Fruit fly (Drosophila melanogaster) whole organism, embryonic: Measurements from ENCODE around the gene dia.

Experiments
- Abd-B ChIP-seq: fragments of 200-800 bp; sonication (Bioruptor generic); optimal IDR thresholded peaks from 2 replicates; lab custom pipeline; 2018; ENCODE audit warnings: missing biosample characterization, mild to moderate bottlenecking, missing genetic modification characterization, moderate library complexity
- Adf1 ChIP-seq: fragments of 200-800 bp; sonication (Bioruptor generic); IDR thresholded peaks from 2 replicates; pipeline ENCODE4 v1.3.6; 2022; ENCODE audit warnings: missing biosample characterization, missing genetic modification characterization
- CG10274 ChIP-seq: fragments of 200-800 bp; sonication (Bioruptor generic); optimal IDR thresholded peaks from 3 replicates; lab custom pipeline; 2017; ENCODE audit warnings: missing biosample characterization, mild to moderate bottlenecking, missing genetic modification characterization
- CG12071 ChIP-seq: fragments of 200-800 bp; sonication (Bioruptor generic); optimal IDR thresholded peaks from 3 replicates; lab custom pipeline; 2018; ENCODE audit warnings: missing biosample characterization, mild to moderate bottlenecking, missing genetic modification characterization
- CG12104 ChIP-seq: fragments of 200-800 bp; sonication (Bioruptor generic); optimal IDR thresholded peaks from 3 replicates; lab custom pipeline; 2016; ENCODE audit warnings: missing biosample characterization, missing genetic modification characterization
- CG12299 ChIP-seq: fragments of 200-800 bp; sonication (Bioruptor generic); optimal IDR thresholded peaks from 2 replicates; lab custom pipeline; 2018; ENCODE audit warnings: missing biosample characterization, mild to moderate bottlenecking, missing genetic modification characterization
- CG1233 ChIP-seq: fragments of 200-800 bp; sonication (Bioruptor generic); optimal IDR thresholded peaks from 4 replicates; lab custom pipeline; 2018; ENCODE audit warnings: missing biosample characterization, mild to moderate bottlenecking, missing genetic modification characterization
- CG13624 ChIP-seq: fragments of 200-800 bp; sonication (Bioruptor generic); optimal IDR thresholded peaks from 2 replicates; lab custom pipeline; 2016; ENCODE audit warnings: missing biosample characterization, missing genetic modification characterization
- CG13775 ChIP-seq: fragments of 200-800 bp; sonication (Bioruptor generic); optimal IDR thresholded peaks from 3 replicates; lab custom pipeline; 2017; ENCODE audit warnings: missing biosample characterization, mild to moderate bottlenecking, missing genetic modification characterization
- CG14860 ChIP-seq: fragments of 200-800 bp; sonication (Bioruptor generic); IDR thresholded peaks from 3 replicates; pipeline ENCODE4 v1.3.6; 2022; ENCODE audit warnings: missing biosample characterization, missing genetic modification characterization; ENCODE audit not compliant: partially characterized antibody
- CG1647 ChIP-seq: fragments of 200-800 bp; sonication (Bioruptor generic); optimal IDR thresholded peaks from 3 replicates; lab custom pipeline; 2016; ENCODE audit warnings: missing biosample characterization, missing genetic modification characterization
- CG16863 ChIP-seq: fragments of 200-800 bp; sonication (Bioruptor generic); optimal IDR thresholded peaks from 3 replicates; lab custom pipeline; 2016; ENCODE audit warnings: missing biosample characterization, missing genetic modification characterization
- CG1792 ChIP-seq: fragments of 200-800 bp; sonication (Bioruptor generic); optimal IDR thresholded peaks from 2 replicates; lab custom pipeline; 2016; ENCODE audit warnings: missing biosample characterization, missing genetic modification characterization
- CG18599 ChIP-seq: fragments of 200-800 bp; sonication (Bioruptor generic); optimal IDR thresholded peaks from 3 replicates; lab custom pipeline; 2017; ENCODE audit warnings: missing biosample characterization, missing genetic modification characterization, mild to moderate bottlenecking, moderate library complexity, missing genetic modification reagents
- CG31365 ChIP-seq: fragments of 200-800 bp; sonication (Bioruptor generic); optimal IDR thresholded peaks from 2 replicates; lab custom pipeline; 2018; ENCODE audit warnings: missing biosample characterization, mild to moderate bottlenecking, missing genetic modification characterization
- CG32532 ChIP-seq: fragments of 200-800 bp; sonication (Bioruptor generic); IDR thresholded peaks from 2 replicates; pipeline ENCODE4 v1.3.6; 2022; ENCODE audit warnings: missing biosample characterization, missing genetic modification characterization
- CG3847 ChIP-seq: fragments of 200-800 bp; sonication (Bioruptor generic); IDR thresholded peaks from 2 replicates; pipeline ENCODE4 v1.3.6; 2022; ENCODE audit warnings: missing biosample characterization, missing genetic modification characterization
- CG42726 ChIP-seq: fragments of 200-800 bp; sonication (Bioruptor generic); IDR thresholded peaks from 2 replicates; pipeline ENCODE4 v1.3.6; 2022; ENCODE audit warnings: missing biosample characterization, missing genetic modification characterization; ENCODE audit not compliant: partially characterized antibody
- CG5245 ChIP-seq: fragments of 200-800 bp; sonication (Bioruptor generic); optimal IDR thresholded peaks from 3 replicates; lab custom pipeline; 2016; ENCODE audit warnings: missing biosample characterization, missing genetic modification characterization
- CG6791 ChIP-seq: fragments of 200-800 bp; sonication (Bioruptor generic); IDR thresholded peaks from 3 replicates; pipeline ENCODE4 v1.3.6; 2022; ENCODE audit warnings: missing biosample characterization, missing genetic modification characterization; ENCODE audit not compliant: partially characterized antibody
- CG7271 ChIP-seq: fragments of 200-800 bp; sonication (Bioruptor generic); optimal IDR thresholded peaks from 2 replicates; lab custom pipeline; 2018; ENCODE audit warnings: missing biosample characterization, mild to moderate bottlenecking, missing genetic modification characterization, moderate library complexity
- CG7987 ChIP-seq: fragments of 200-800 bp; sonication (Bioruptor generic); optimal IDR thresholded peaks from 2 replicates; lab custom pipeline; 2018; ENCODE audit warnings: missing biosample characterization, mild to moderate bottlenecking, missing genetic modification characterization, moderate library complexity
- CG9727 ChIP-seq: fragments of 200-800 bp; sonication (Bioruptor generic); optimal IDR thresholded peaks from 3 replicates; lab custom pipeline; 2017; ENCODE audit warnings: missing biosample characterization, mild to moderate bottlenecking, missing genetic modification characterization
- Dip3 ChIP-seq: fragments of 200-800 bp; sonication (Bioruptor generic); optimal IDR thresholded peaks from 3 replicates; lab custom pipeline; 2016; ENCODE audit warnings: missing biosample characterization, missing genetic modification characterization
- E2f1 ChIP-seq: fragments of 200-800 bp; sonication (Bioruptor generic); IDR thresholded peaks from 2 replicates; pipeline ENCODE4 v1.3.6; 2022; ENCODE audit warnings: missing biosample characterization, missing genetic modification characterization
- ERR ChIP-seq: fragments of 200-800 bp; sonication (Bioruptor generic); optimal IDR thresholded peaks from 2 replicates; lab custom pipeline; 2016; ENCODE audit warnings: missing biosample characterization, missing genetic modification characterization
- Elba2 ChIP-seq: fragments of 200-800 bp; sonication (Bioruptor generic); optimal IDR thresholded peaks from 3 replicates; lab custom pipeline; 2016; ENCODE audit warnings: missing biosample characterization, missing genetic modification characterization
- Fer1 ChIP-seq: fragments of 200-800 bp; sonication (Bioruptor generic); optimal IDR thresholded peaks from 2 replicates; lab custom pipeline; 2017; ENCODE audit warnings: missing biosample characterization, mild to moderate bottlenecking, missing genetic modification characterization
- Hey ChIP-seq: fragments of 200-800 bp; sonication (Bioruptor generic); optimal IDR thresholded peaks from 3 replicates; lab custom pipeline; 2018; ENCODE audit warnings: missing biosample characterization, mild to moderate bottlenecking, missing genetic modification characterization
- NK7.1 ChIP-seq: fragments of 200-800 bp; sonication (Bioruptor generic); optimal IDR thresholded peaks from 3 replicates; lab custom pipeline; 2016; ENCODE audit warnings: missing biosample characterization, missing genetic modification characterization
- Pdp1 ChIP-seq, 2 experiments: fragments of 200-800 bp; sonication (Bioruptor generic); optimal IDR thresholded peaks; 3 replicates each; lab custom pipeline; 2016; ENCODE audit warnings: missing biosample characterization in 2 of 2, missing genetic modification characterization in 2 of 2, mild to moderate bottlenecking in 1 of 2, moderate library complexity in 1 of 2
- Ptx1 ChIP-seq: fragments of 200-800 bp; sonication (Bioruptor generic); IDR thresholded peaks from 2 replicates; pipeline ENCODE4 v1.3.6; 2022; ENCODE audit warnings: missing biosample characterization, missing genetic modification characterization
- TFAM ChIP-seq: fragments of 200-800 bp; sonication (Bioruptor generic); optimal IDR thresholded peaks from 2 replicates; lab custom pipeline; 2017; ENCODE audit warnings: missing biosample characterization, missing genetic modification characterization, inconsistent platforms
- Trl ChIP-seq, 3 experiments: fragments of >200 bp in 2 of 3; fragments of 200-800 bp in 1 of 3; sonication (Bioruptor generic) in 1 of 3; optimal IDR thresholded peaks; 2 replicates in 1 of 3; 3 replicates in 2 of 3; lab custom pipeline; 2016 to 2017; ENCODE audit warnings: missing biosample characterization in 1 of 3, missing genetic modification characterization in 1 of 3
- abd-A ChIP-seq: fragments of 200-800 bp; sonication (Bioruptor generic); optimal IDR thresholded peaks from 3 replicates; lab custom pipeline; 2019; ENCODE audit warnings: missing biosample characterization, mild to moderate bottlenecking, missing genetic modification characterization, moderate library complexity
- bsh ChIP-seq, 2 experiments: fragments of 200-800 bp; sonication (Bioruptor generic); optimal IDR thresholded peaks; 2 replicates each; lab custom pipeline; 2017 to 2018; ENCODE audit warnings: mild to moderate bottlenecking in 2 of 2, missing biosample characterization in 2 of 2, missing genetic modification characterization in 2 of 2, moderate library complexity in 1 of 2
- en ChIP-seq: fragments of 200-800 bp; sonication (Bioruptor generic); optimal IDR thresholded peaks from 2 replicates; lab custom pipeline; 2016; ENCODE audit warnings: missing biosample characterization, missing genetic modification characterization
- ewg ChIP-seq: fragments of 200-800 bp; sonication (Bioruptor generic); optimal IDR thresholded peaks from 3 replicates; lab custom pipeline; 2017; ENCODE audit warnings: mild to moderate bottlenecking, missing biosample characterization, missing genetic modification reagents, missing genetic modification characterization
- eyg ChIP-seq: fragments of 200-800 bp; sonication (Bioruptor generic); optimal IDR thresholded peaks from 3 replicates; lab custom pipeline; 2016; ENCODE audit warnings: missing biosample characterization, missing genetic modification characterization
- lbe ChIP-seq: fragments of 200-800 bp; sonication (Bioruptor generic); optimal IDR thresholded peaks from 2 replicates; lab custom pipeline; 2016; ENCODE audit warnings: missing biosample characterization, mild to moderate bottlenecking, missing genetic modification characterization
- onecut ChIP-seq: fragments of 200-800 bp; sonication (Bioruptor generic); IDR thresholded peaks from 2 replicates; pipeline ENCODE4 v1.3.6; 2022; ENCODE audit warnings: missing biosample characterization, missing genetic modification characterization
- org-1 ChIP-seq: fragments of 200-800 bp; sonication (Bioruptor generic); optimal IDR thresholded peaks from 2 replicates; lab custom pipeline; 2017; ENCODE audit warnings: missing biosample characterization, missing genetic modification characterization
- ranshi ChIP-seq: fragments of 200-800 bp; sonication (Bioruptor generic); IDR thresholded peaks from 2 replicates; pipeline ENCODE4 v1.3.6; 2022; ENCODE audit warnings: missing biosample characterization, missing genetic modification characterization
- sd ChIP-seq: fragments of 200-800 bp; sonication (Bioruptor generic); optimal IDR thresholded peaks from 3 replicates; lab custom pipeline; 2018; ENCODE audit warnings: missing biosample characterization, mild to moderate bottlenecking, missing genetic modification characterization, moderate library complexity
- sob ChIP-seq: fragments of 200-800 bp; sonication (Bioruptor generic); IDR thresholded peaks from 2 replicates; pipeline ENCODE4 v1.3.6; 2022; ENCODE audit warnings: missing biosample characterization, missing genetic modification characterization
- tx ChIP-seq: fragments of 200-800 bp; sonication (Bioruptor generic); optimal IDR thresholded peaks from 2 replicates; lab custom pipeline; 2016; ENCODE audit warnings: missing biosample characterization, missing genetic modification characterization
- usp ChIP-seq: fragments of >200 bp; optimal IDR thresholded peaks from 2 replicates; lab custom pipeline; 2017; ENCODE audit warnings: missing biosample characterization, missing genetic modification characterization
- vfl ChIP-seq: fragments of 200-800 bp; sonication (Bioruptor generic); optimal IDR thresholded peaks from 2 replicates; lab custom pipeline; 2016; ENCODE audit warnings: missing biosample characterization, missing genetic modification characterization
- vvl ChIP-seq: fragments of 200-800 bp; sonication (Bioruptor generic); IDR thresholded peaks from 2 replicates; pipeline ENCODE4 v1.3.6; 2022; ENCODE audit warnings: missing biosample characterization, missing genetic modification characterization

Gene dia

dm6 chr2L:20758847-20759465 is 1.0 kb downstream of the dia start (continued):
- no peak for TF ChIP-seq CG7271
- TF ChIP-seq TFAM (GFP tag; lab: Kevin White, UChicago), result no peak
- peak; percentile 66 for TF ChIP-seq CG13624 (GFP tag; lab: Kevin White, UChicago)
- no peak for TF ChIP-seq ERR (GFP tag; lab: Kevin White, UChicago)
- TF ChIP-seq Ptx1 (GFP tag; lab: Robert Waterston, UW), result peak; percentile 74
- TF ChIP-seq CG5245 (GFP tag; lab: Kevin White, UChicago), result no peak
- TF ChIP-seq CG16863 (GFP tag; lab: Kevin White, UChicago), result peak; percentile 47
- TF ChIP-seq usp (GFP tag; lab: Kevin White, UChicago), result no peak
- TF ChIP-seq sd (tag; lab: Kevin White, UChicago), result no peak
- no peak for TF ChIP-seq Trl (optimal IDR thresholded peaks at IDR 0.05; lab: Kevin White, UChicago)
- TF ChIP-seq Trl (GFP tag; optimal IDR thresholded peaks at IDR 0.05; lab: Kevin White, UChicago), result peak; percentile 53
- peak; percentile 19 for TF ChIP-seq CG7987 (GFP tag; lab: Kevin White, UChicago)
- TF ChIP-seq sob, result peak; percentile 86
- peak; percentile 35 for TF ChIP-seq vfl (GFP tag; lab: Kevin White, UChicago)
- no peak for TF ChIP-seq CG6791 (GFP tag; lab: Robert Waterston, UW)
- TF ChIP-seq CG3847 (GFP tag; lab: Robert Waterston, UW), result peak; percentile 72
- peak; percentile 72 for TF ChIP-seq lbe (GFP tag; lab: Kevin White, UChicago)
- no peak for TF ChIP-seq Hey (tag; lab: Kevin White, UChicago)
- TF ChIP-seq ranshi (GFP tag; lab: Robert Waterston, UW), result peak; percentile 80
- TF ChIP-seq CG12071 (GFP tag; lab: Kevin White, UChicago), result peak; percentile 47
- peak; percentile 15 for TF ChIP-seq CG31365 (tag; lab: Kevin White, UChicago)
- TF ChIP-seq bsh (GFP tag; optimal IDR thresholded peaks at IDR 0.05; lab: Kevin White, UChicago), result peak; percentile 52 to 65
- TF ChIP-seq CG13775 (GFP tag; lab: Kevin White, UChicago), result peak; percentile 61
- TF ChIP-seq CG9727 (GFP tag; lab: Kevin White, UChicago), result peak; percentile 66
- peak; percentile 19 for TF ChIP-seq CG1792 (GFP tag; lab: Kevin White, UChicago)
- TF ChIP-seq abd-A, result no peak
- peak; percentile 50 for TF ChIP-seq CG12299 (tag; lab: Kevin White, UChicago)
- peak; percentile 15 for TF ChIP-seq CG12104 (GFP tag; lab: Kevin White, UChicago)
- peak; percentile 68 for TF ChIP-seq CG1233 (GFP tag; lab: Kevin White, UChicago)
- peak; percentile 52 for TF ChIP-seq onecut (GFP tag; lab: Robert Waterston, UW)
- peak; percentile 32 for TF ChIP-seq org-1
- peak; percentile 55 for TF ChIP-seq Abd-B (GFP tag; lab: Kevin White, UChicago)
- TF ChIP-seq Adf1, result peak; percentile 20; the same call in 1 of the 2 replicates
- no peak for TF ChIP-seq CG42726 (GFP tag; lab: Robert Waterston, UW)
- peak; percentile 15 for TF ChIP-seq en (GFP tag; lab: Kevin White, UChicago)
- peak; percentile 90 for TF ChIP-seq CG32532
- TF ChIP-seq tx (GFP tag; lab: Kevin White, UChicago), result peak; percentile 30
- no peak for TF ChIP-seq Elba2 (GFP tag; lab: Kevin White, UChicago)
- peak; percentile 49 for TF ChIP-seq NK7.1 (GFP tag; lab: Kevin White, UChicago)
- TF ChIP-seq E2f1 (GFP tag; lab: Robert Waterston, UW), result peak; percentile 64
- TF ChIP-seq CG10274 (GFP tag; lab: Kevin White, UChicago), result peak; percentile 59
- TF ChIP-seq vvl (GFP tag; lab: Robert Waterston, UW), result peak; percentile 59
- TF ChIP-seq Dip3 (GFP tag; lab: Kevin White, UChicago), result peak; percentile 57
- peak; percentile 89 for TF ChIP-seq CG18599 (GFP tag; lab: Kevin White, UChicago)
- no peak for TF ChIP-seq CG14860 (GFP tag; lab: Robert Waterston, UW)
- TF ChIP-seq CG1647, result peak; percentile 14
- peak; percentile 79 for TF ChIP-seq Fer1 (GFP tag; lab: Kevin White, UChicago)
- peak; percentile 34 for TF ChIP-seq eyg (GFP tag; lab: Kevin White, UChicago)
- peak; percentile 1 for TF ChIP-seq ewg (GFP tag; lab: Kevin White, UChicago)
- TF ChIP-seq Pdp1 (GFP tag; optimal IDR thresholded peaks at IDR 0.05; lab: Kevin White, UChicago), result peak in 1 of 2 experiments; percentile 56
